Worm (Caenorhabditis elegans): ENCODE measurements around the gene srj-55.

DNA sequence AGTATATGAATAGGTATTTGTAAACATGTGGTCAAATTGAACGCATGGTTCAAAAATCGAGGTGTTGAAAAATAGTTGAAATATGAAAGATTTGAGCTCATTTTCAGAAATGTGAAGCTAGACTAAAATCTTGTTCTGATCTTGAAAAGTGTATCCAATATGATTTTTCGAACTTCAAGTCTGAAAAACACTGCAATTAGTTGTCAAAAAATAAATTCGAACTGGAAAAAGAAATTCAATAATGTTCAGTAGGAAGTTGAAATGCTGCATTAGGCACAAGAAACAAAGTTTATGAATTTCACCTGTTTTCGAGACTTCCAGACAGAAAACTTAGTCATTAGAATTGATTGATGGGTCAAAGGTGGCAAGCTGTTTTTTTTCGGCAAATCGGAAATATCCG, 3.8 kb upstream of the srj-55 start, which contains the start of gene srh-270:
- TF ChIP-seq alr-1 (tag; optimal IDR thresholded peaks at IDR 0.05): no peak
- no peak for TF ChIP-seq egl-27 (tag; optimal IDR thresholded peaks at IDR 0.05)
- no peak for TF ChIP-seq nhr-6 (tag; optimal IDR thresholded peaks at IDR 0.05)
- no peak for TF ChIP-seq crh-2 (tag; optimal IDR thresholded peaks at IDR 0.05)
- TF ChIP-seq lin-11 (tag; optimal IDR thresholded peaks at IDR 0.05): no peak
- TF ChIP-seq snpc-4 (tag; optimal IDR thresholded peaks at IDR 0.05): no peak
- no peak for TF ChIP-seq ama-1 (optimal IDR thresholded peaks at IDR 0.05)
- no peak for TF ChIP-seq lin-39 (tag; optimal IDR thresholded peaks at IDR 0.05)
- no peak for TF ChIP-seq elt-3 (tag; optimal IDR thresholded peaks at IDR 0.05)
- no peak for TF ChIP-seq unc-55 (GFP tag; optimal IDR thresholded peaks at IDR 0.05)
